Fruit fly (Drosophila melanogaster) S2 (cell line): ENCODE measurements around the gene Drak.

Source experiments
- CG8478 ChIP-seq: fragments of >200 bp; optimal IDR thresholded peaks from 2 replicates; lab custom pipeline; 2018
- CTCF ChIP-seq, 2 experiments: fragments of >200 bp; optimal IDR thresholded peaks; 2 replicates each; lab custom pipeline; 2018

dm6 chrX:11449476-11450119 is 43.3 kb upstream of the Drak start:
- TF ChIP-seq CG8478 (lab: Kevin White, UChicago) (no peak), CTCF (optimal IDR thresholded peaks at IDR 0.05; lab: Kevin White, UChicago) (no peak)
